Worm (Caenorhabditis elegans) whole organism, L4 larva: ENCODE results near the gene K08D8.4.

Source experiments
- ceh-82 ChIP-seq: sonication (generic microtip); optimal IDR thresholded peaks from 2 replicates; lab custom pipeline; 2017; ENCODE audit warnings: missing biosample characterization, missing genetic modification characterization
- lin-1 ChIP-seq: fragments of 200-800 bp; sonication (Bioruptor generic); IDR thresholded peaks from 2 replicates; pipeline ENCODE4 v1.3.6; 2022; ENCODE audit warnings: missing genetic modification reagents, missing genetic modification characterization, missing compliant biosample characterization
- nhr-76 ChIP-seq: fragments of 150-350 bp; optimal IDR thresholded peaks from 2 replicates; lab custom pipeline; 2014; ENCODE audit warnings: missing biosample characterization, missing genetic modification characterization

- TF ChIP-seq nhr-76 (tag; lab: Kevin White, UChicago) (no peak), ceh-82 (tag; lab: Kevin White, UChicago) (no peak), lin-1 (GFP tag; lab: Robert Waterston, UW) (no peak)
Observed at ce11 chrIV:12942633-12943032, 32.8 kb upstream of the K08D8.4 start, which contains the start of gene dct-19.
